Worm (Caenorhabditis elegans): ENCODE measurements around the gene emc-3.

The emc-3 gene

ce11 chrIV:13346078-13346477 is 35.6 kb downstream of the emc-3 start:
- TF ChIP-seq mdl-1 (tag; optimal IDR thresholded peaks at IDR 0.05) (no peak), R02D3.7 (tag; optimal IDR thresholded peaks at IDR 0.05) (no peak), pha-4 (tag; optimal IDR thresholded peaks at IDR 0.05) (peak; percentile 99), jun-1 (tag; optimal IDR thresholded peaks at IDR 0.05) (peak; percentile 85), ceh-82 (tag; optimal IDR thresholded peaks at IDR 0.05) (no peak), fos-1 (tag; optimal IDR thresholded peaks at IDR 0.05) (peak; percentile 36), ceh-16 (tag; optimal IDR thresholded peaks at IDR 0.05) (no peak), elt-2 (tag; optimal IDR thresholded peaks at IDR 0.05) (peak; percentile 66), pqm-1 (tag; optimal IDR thresholded peaks at IDR 0.05) (peak; percentile 64), unc-62 (GFP tag; optimal IDR thresholded peaks at IDR 0.05) (no peak), zag-1 (tag; optimal IDR thresholded peaks at IDR 0.05) (no peak), sea-2 (GFP tag; optimal IDR thresholded peaks at IDR 0.05) (no peak), nhr-12 (tag; optimal IDR thresholded peaks at IDR 0.05) (no peak), lsy-12 (tag; optimal IDR thresholded peaks at IDR 0.05) (no peak), egl-5 (tag; optimal IDR thresholded peaks at IDR 0.05) (no peak), snpc-4 (tag; optimal IDR thresholded peaks at IDR 0.05) (no peak), tbx-2 (tag; optimal IDR thresholded peaks at IDR 0.05) (no peak), unc-39 (tag; optimal IDR thresholded peaks at IDR 0.05) (no peak)

DNA sequence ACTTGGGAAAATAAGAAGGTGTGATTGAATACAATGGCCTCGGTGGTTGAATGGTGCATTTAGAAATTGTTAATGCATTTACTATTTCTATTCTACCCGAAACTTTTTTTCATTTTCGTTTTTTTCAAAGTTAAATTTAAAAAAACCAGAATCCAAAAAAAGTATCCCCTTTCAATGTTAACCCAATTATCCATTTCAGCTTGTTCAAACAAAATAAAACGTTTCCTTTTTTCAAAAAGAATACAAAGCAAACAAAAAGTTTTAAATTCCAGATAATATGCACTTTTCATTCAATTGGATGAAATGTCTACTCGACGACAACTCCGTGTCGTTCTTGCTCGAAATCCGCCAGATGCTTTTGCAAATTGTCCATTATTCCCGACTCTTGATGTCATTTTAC is 39.2 kb downstream of the emc-3 start, which contains the start of gene W02A2.5:
TSS of gene W02A2.5 (plus strand) at position 301 of the 400 bp plus-strand sequence.
- TF ChIP-seq eor-1 (tag; optimal IDR thresholded peaks at IDR 0.05) (no peak), mml-1 (tag; optimal IDR thresholded peaks at IDR 0.05) (no peak)

DNA sequence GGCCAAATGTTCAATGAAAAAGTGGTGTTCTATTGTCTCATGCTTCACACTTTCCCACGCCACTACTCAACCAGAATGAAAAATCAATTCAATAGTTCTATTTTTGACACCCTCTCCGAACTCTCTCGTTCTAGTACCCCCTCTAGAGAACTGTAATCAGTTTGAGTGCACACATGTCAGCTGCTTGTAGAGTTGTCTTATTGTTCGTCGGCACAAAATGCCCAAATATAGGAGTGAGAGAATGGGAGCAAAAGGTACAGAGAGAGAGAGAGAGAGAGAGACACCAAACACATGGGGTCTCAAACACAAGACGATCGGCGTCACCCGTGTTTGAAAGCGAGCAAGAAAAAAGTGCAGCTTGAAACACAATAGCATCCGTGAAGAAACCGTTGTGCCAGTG is 47.4 kb downstream of the emc-3 start:
- TF ChIP-seq snpc-4 (tag; optimal IDR thresholded peaks at IDR 0.05) (no peak), pqm-1 (tag; optimal IDR thresholded peaks at IDR 0.05) (peak; percentile 49), fos-1 (tag; optimal IDR thresholded peaks at IDR 0.05) (no peak), nhr-12 (tag; optimal IDR thresholded peaks at IDR 0.05) (no peak), egl-5 (tag; optimal IDR thresholded peaks at IDR 0.05) (no peak), elt-2 (tag; optimal IDR thresholded peaks at IDR 0.05) (peak; percentile 76), tbx-2 (tag; optimal IDR thresholded peaks at IDR 0.05) (no peak), ZK546.5 (tag; optimal IDR thresholded peaks at IDR 0.05) (no peak), ceh-82 (tag; optimal IDR thresholded peaks at IDR 0.05) (no peak), jun-1 (tag; optimal IDR thresholded peaks at IDR 0.05) (no peak), fkh-2 (tag; optimal IDR thresholded peaks at IDR 0.05) (no peak), fkh-10 (GFP tag; optimal IDR thresholded peaks at IDR 0.05) (no peak), nhr-67 (tag; optimal IDR thresholded peaks at IDR 0.05) (no peak), daf-12 (tag; optimal IDR thresholded peaks at IDR 0.05) (no peak), pha-4 (tag; optimal IDR thresholded peaks at IDR 0.05) (peak; percentile 61), mdl-1 (tag; optimal IDR thresholded peaks at IDR 0.05) (no peak)

DNA sequence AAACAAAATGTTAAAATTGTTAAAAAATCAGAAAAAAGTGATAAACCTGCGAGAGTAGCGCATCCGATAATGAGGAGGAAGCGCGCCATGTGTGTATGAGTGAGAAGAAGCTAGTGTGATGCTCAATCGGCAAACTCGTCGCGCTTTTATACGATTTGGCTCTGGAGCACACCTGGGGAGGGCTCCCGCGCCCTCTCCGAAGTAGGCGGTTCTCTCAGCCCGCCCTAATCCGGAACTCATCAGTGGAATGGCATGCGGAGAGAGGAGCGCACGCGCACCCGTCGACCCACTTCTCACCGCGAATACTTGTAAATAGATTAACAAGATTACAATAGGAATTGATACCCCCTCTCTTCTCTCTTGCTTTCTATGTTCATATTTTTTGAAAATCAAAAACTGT is 50.4 kb downstream of the emc-3 start, which contains the start of gene pqn-74:
TSS of gene pqn-74 (minus strand) at position 122 of the 400 bp plus-strand sequence.
- no peak for TF ChIP-seq nhr-43 (tag; optimal IDR thresholded peaks at IDR 0.05; ENCODE audit: poor library complexity, severe bottlenecking)
- TF ChIP-seq pha-4 (tag; optimal IDR thresholded peaks at IDR 0.05), result peak; percentile 28
- no peak for TF ChIP-seq nhr-12 (tag; optimal IDR thresholded peaks at IDR 0.05)
- no peak for TF ChIP-seq nhr-67 (tag; optimal IDR thresholded peaks at IDR 0.05)

DNA sequence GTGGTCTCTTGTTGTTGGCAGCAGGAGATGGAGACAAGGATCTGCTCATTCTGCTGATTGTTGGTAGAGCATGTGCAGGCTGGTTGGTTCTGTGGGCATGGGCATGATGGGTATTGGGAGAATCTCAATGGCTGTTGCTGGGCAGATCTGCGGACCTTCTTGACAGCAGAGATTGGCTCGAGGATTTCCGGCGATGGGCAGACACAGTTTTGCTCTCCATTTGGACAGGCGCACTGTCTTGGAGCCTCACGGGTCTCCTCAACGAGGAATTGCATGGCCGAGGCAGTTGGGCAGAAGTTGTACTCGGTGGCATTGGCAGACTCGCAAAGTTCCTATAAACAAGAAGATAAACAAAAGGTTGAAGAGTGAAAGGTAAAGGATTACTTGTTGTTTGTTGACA is 51.2 kb downstream of the emc-3 start:
- no peak for TF ChIP-seq fkh-2 (tag; optimal IDR thresholded peaks at IDR 0.05)
- peak; percentile 50 for TF ChIP-seq pha-4 (tag; optimal IDR thresholded peaks at IDR 0.05)
